Worm (Caenorhabditis elegans): ENCODE measurements around the gene Y46G5A.20.

ce11 chrII:12826752-12827151 lies 15.9 kb downstream of the Y46G5A.20 start, which contains the start of gene Y46G5A.38:
- TF ChIP-seq ceh-36 (tag; optimal IDR thresholded peaks at IDR 0.05) = no peak
- TF ChIP-seq tra-4 (tag; optimal IDR thresholded peaks at IDR 0.05) = no peak

Measured in whole organism, early embryonic.